Fruit fly (Drosophila melanogaster) Kc167 (cell line): ENCODE results near the gene CG34125.

ENCODE experiments used
- Myc ChIP-seq: fragments of >200 bp; optimal IDR thresholded peaks from 2 replicates; lab custom pipeline; 2017; ENCODE audit warnings: missing external identifiers
- Sin3A ChIP-seq: fragments of >200 bp; optimal IDR thresholded peaks from 2 replicates; lab custom pipeline; 2018; ENCODE audit warnings: missing external identifiers
- h ChIP-seq: fragments of >200 bp; optimal IDR thresholded peaks from 3 replicates; lab custom pipeline; 2018; ENCODE audit warnings: missing external identifiers
- insv ChIP-seq: fragments of >200 bp; optimal IDR thresholded peaks from 3 replicates; lab custom pipeline; 2018; ENCODE audit warnings: missing external identifiers
- psq ChIP-seq: fragments of >200 bp; optimal IDR thresholded peaks from 2 replicates; lab custom pipeline; 2017; ENCODE audit warnings: missing external identifiers
- ttk ChIP-seq: sonication (Bioruptor generic); optimal IDR thresholded peaks from 2 replicates; lab custom pipeline; 2017; ENCODE audit warnings: missing external identifiers

Gene CG34125

dm6 chr2L:4981278-4981966 lies 15.9 kb downstream of the CG34125 start, which contains the start of the genes CG8892 and CG34126:
CG8892 (minus strand) TSS chr2L:4981592.
CG34126 (plus strand) TSS chr2L:4981614.
- TF ChIP-seq psq (lab: Kevin White, UChicago) (no peak), h (lab: Kevin White, UChicago) (no peak), insv (lab: Kevin White, UChicago) (no peak), Sin3A (no peak), ttk (no peak), Myc (lab: Kevin White, UChicago) (no peak)

- no peak for TF ChIP-seq Myc (lab: Kevin White, UChicago)
- no peak for TF ChIP-seq Sin3A
- no peak for TF ChIP-seq insv (lab: Kevin White, UChicago)
- no peak for TF ChIP-seq ttk
- no peak for TF ChIP-seq h (lab: Kevin White, UChicago)
- no peak for TF ChIP-seq psq (lab: Kevin White, UChicago)
Measured at dm6 chr2L:4982098-4982646, 16.7 kb downstream of the CG34125 start.

dm6 chr2L:4995010-4995836 lies 29.8 kb downstream of the CG34125 start:
- TF ChIP-seq h (lab: Kevin White, UChicago) (no peak), ttk (no peak), insv (lab: Kevin White, UChicago) (no peak), Myc (lab: Kevin White, UChicago) (no peak), Sin3A (no peak), psq (lab: Kevin White, UChicago) (no peak)

DNA sequence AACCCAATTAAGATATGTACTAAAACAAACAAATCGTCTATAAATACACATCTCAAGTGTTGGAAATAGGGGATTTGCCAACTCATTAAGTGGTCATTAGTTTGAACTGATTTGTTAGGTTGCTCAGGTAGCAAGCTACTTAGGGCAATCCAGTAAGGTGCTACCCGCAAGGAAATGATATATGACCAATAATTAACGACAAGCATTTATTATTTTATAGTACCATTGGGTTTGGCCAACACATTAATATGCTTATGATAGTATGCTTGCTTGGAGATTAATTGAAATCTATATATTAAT lies 30.3 kb downstream of the CG34125 start:
- TF ChIP-seq h (lab: Kevin White, UChicago): no peak
- no peak for TF ChIP-seq insv (lab: Kevin White, UChicago)
- TF ChIP-seq psq (lab: Kevin White, UChicago): no peak
- TF ChIP-seq Myc (lab: Kevin White, UChicago): no peak
- TF ChIP-seq Sin3A: no peak
- no peak for TF ChIP-seq ttk

dm6 chr2L:4996283-4996922 lies 30.9 kb downstream of the CG34125 start:
- TF ChIP-seq Myc (lab: Kevin White, UChicago) (no peak), psq (lab: Kevin White, UChicago) (no peak), insv (lab: Kevin White, UChicago) (no peak), h (lab: Kevin White, UChicago) (no peak), Sin3A (no peak), ttk (no peak)

dm6 chr2L:4997401-4998259 lies 32.2 kb downstream of the CG34125 start:
- no peak for TF ChIP-seq h (lab: Kevin White, UChicago)
- no peak for TF ChIP-seq Sin3A
- TF ChIP-seq Myc (lab: Kevin White, UChicago): no peak
- no peak for TF ChIP-seq ttk
- no peak for TF ChIP-seq psq (lab: Kevin White, UChicago)
- TF ChIP-seq insv (lab: Kevin White, UChicago): no peak

- TF ChIP-seq psq (lab: Kevin White, UChicago) (no peak), Sin3A (no peak), insv (lab: Kevin White, UChicago) (no peak), Myc (lab: Kevin White, UChicago) (no peak), ttk (no peak), h (lab: Kevin White, UChicago) (no peak)
Measured at dm6 chr2L:4998260-4998560, 32.7 kb downstream of the CG34125 start.

- TF ChIP-seq h (lab: Kevin White, UChicago) (no peak), insv (lab: Kevin White, UChicago) (no peak)
Measured at dm6 chr2L:4998571-4999191, 33.2 kb downstream of the CG34125 start.

DNA sequence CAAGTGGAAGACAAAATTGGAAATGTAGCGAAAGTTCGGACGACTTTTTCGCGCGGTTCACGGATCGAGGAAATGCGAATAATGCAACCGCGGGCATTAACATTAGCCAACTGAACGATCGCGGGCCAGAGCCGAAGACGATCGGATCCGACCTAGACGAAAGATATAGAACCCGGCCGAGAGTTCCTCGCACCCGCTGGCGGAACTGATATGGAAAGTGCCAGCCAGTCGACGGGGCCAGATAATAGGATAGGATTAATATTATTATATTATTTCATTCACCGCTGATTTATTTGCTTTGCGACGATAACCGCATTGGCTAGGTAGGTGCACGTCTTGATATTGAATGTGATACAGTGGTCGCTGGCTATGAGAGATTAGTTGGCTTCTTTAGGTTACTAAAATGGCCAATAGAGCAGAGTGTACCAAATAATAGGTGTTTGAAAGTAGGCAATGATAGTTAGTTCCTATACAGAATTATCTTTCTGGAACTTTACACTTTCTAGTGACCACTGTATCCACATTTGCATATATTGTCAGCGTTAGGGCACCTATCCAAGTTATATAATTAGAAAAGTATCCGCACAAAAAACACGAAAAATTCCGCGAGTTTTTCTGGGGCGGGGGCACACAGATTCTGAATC lies 34.0 kb downstream of the CG34125 start:
- no peak for TF ChIP-seq insv (lab: Kevin White, UChicago)
- no peak for TF ChIP-seq Myc (lab: Kevin White, UChicago)
- no peak for TF ChIP-seq psq (lab: Kevin White, UChicago)
- no peak for TF ChIP-seq h (lab: Kevin White, UChicago)
- no peak for TF ChIP-seq ttk
- TF ChIP-seq Sin3A: no peak

DNA sequence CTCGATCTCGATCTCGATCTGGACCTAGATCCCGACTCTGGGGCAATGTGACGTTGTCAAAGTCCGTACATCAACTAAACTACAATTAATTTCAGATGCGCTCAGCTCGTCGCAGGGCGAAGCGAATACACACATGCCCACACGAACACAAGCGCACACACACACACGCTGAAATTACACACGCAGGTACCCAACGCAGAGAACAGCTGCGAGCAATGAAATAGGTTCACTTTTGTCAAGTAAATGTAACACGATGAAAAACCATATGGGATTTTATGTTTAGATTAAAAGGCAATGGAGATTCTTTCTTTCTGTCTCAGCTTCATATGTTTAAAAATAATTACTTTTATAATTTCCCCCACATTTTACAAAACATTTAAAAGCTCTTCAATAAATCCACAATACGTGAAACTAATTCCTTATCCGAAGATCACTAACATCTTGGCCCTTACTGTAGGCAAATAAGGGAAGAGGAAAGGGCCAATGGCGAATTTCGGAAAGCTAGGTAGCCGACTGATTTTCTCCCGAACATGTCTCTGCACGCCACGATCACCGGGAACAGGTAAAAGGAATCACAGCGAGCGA lies 34.9 kb downstream of the CG34125 start:
- TF ChIP-seq ttk (no peak), psq (lab: Kevin White, UChicago) (no peak), h (lab: Kevin White, UChicago) (no peak), Sin3A (no peak), insv (lab: Kevin White, UChicago) (no peak), Myc (lab: Kevin White, UChicago) (no peak)
